Fruit fly (Drosophila melanogaster): ENCODE results near the gene CG14551.

dm6 chr3R:26072477-26072876 lies 9.7 kb upstream of the CG14551 start:
- TF ChIP-seq Blimp-1 (GFP tag; optimal IDR thresholded peaks at IDR 0.05) (peak; percentile 41), CG10462 (GFP tag; optimal IDR thresholded peaks at IDR 0.05) (no peak), CG6254 (GFP tag; optimal IDR thresholded peaks at IDR 0.05) (peak; percentile 44), schlank (tag; optimal IDR thresholded peaks at IDR 0.05) (no peak), Ets65A (GFP tag) (no peak), ato (GFP tag; IDR thresholded peaks at IDR 0.05; ENCODE audit: partially characterized antibody) (no peak), sob (GFP tag; IDR thresholded peaks at IDR 0.05) (no peak), Sox100B (GFP tag; optimal IDR thresholded peaks at IDR 0.05) (no peak)

All from whole organism, embryonic.